Fruit fly (Drosophila melanogaster): ENCODE results near the gene CG17928.

- TF ChIP-seq lmd (GFP tag; IDR thresholded peaks at IDR 0.05) = no peak
- TF ChIP-seq ranshi (GFP tag; IDR thresholded peaks at IDR 0.05) = no peak
- no peak for TF ChIP-seq CG13624 (GFP tag; optimal IDR thresholded peaks at IDR 0.05)
- TF ChIP-seq phol (tag; optimal IDR thresholded peaks at IDR 0.05) = no peak
- TF ChIP-seq dpn (GFP tag; optimal IDR thresholded peaks at IDR 0.05) = no peak
- TF ChIP-seq hbn (GFP tag; IDR thresholded peaks at IDR 0.05; ENCODE audit: partially characterized antibody) = no peak
- no peak for TF ChIP-seq zfh2 (GFP tag; optimal IDR thresholded peaks at IDR 0.05)
- no peak for TF ChIP-seq CG3726 (GFP tag; IDR thresholded peaks at IDR 0.05)
- TF ChIP-seq CG30020 (tag; optimal IDR thresholded peaks at IDR 0.05) = no peak
- no peak for TF ChIP-seq Sox102F (GFP tag; optimal IDR thresholded peaks at IDR 0.05)
- no peak for TF ChIP-seq CG7357 (GFP tag; IDR thresholded peaks at IDR 0.05)
Measured at dm6 chr2L:16799496-16799895, 8.1 kb downstream of the CG17928 start.
